Fruit fly (Drosophila melanogaster): ENCODE data around the gene Peritrophin-15b.

Peritrophin-15b gene

dm6 chr2L:8423460-8424089 lies 28.8 kb upstream of the Peritrophin-15b start:
- TF ChIP-seq h (optimal IDR thresholded peaks at IDR 0.05) (no peak), psq (optimal IDR thresholded peaks at IDR 0.05) (no peak), Myc (optimal IDR thresholded peaks at IDR 0.05) (no peak), Sin3A (optimal IDR thresholded peaks at IDR 0.05) (no peak), insv (optimal IDR thresholded peaks at IDR 0.05) (no peak), ttk (optimal IDR thresholded peaks at IDR 0.05) (no peak)

- TF ChIP-seq Sin3A (optimal IDR thresholded peaks at IDR 0.05) (no peak), psq (optimal IDR thresholded peaks at IDR 0.05) (no peak), h (optimal IDR thresholded peaks at IDR 0.05) (no peak), insv (optimal IDR thresholded peaks at IDR 0.05) (no peak), ttk (optimal IDR thresholded peaks at IDR 0.05) (no peak), Myc (optimal IDR thresholded peaks at IDR 0.05) (no peak)
Observed at dm6 chr2L:8423047-8423446, 28.3 kb upstream of the Peritrophin-15b start.

dm6 chr2L:8421717-8422116 lies 27.0 kb upstream of the Peritrophin-15b start:
- no peak for TF ChIP-seq Myc (optimal IDR thresholded peaks at IDR 0.05)
- TF ChIP-seq insv (optimal IDR thresholded peaks at IDR 0.05): no peak
- no peak for TF ChIP-seq psq (optimal IDR thresholded peaks at IDR 0.05)
- no peak for TF ChIP-seq h (optimal IDR thresholded peaks at IDR 0.05)
- no peak for TF ChIP-seq Sin3A (optimal IDR thresholded peaks at IDR 0.05)
- TF ChIP-seq ttk (optimal IDR thresholded peaks at IDR 0.05): no peak

dm6 chr2L:8420259-8420930 lies 25.7 kb upstream of the Peritrophin-15b start:
- TF ChIP-seq insv (optimal IDR thresholded peaks at IDR 0.05) (no peak), h (optimal IDR thresholded peaks at IDR 0.05) (no peak), Myc (optimal IDR thresholded peaks at IDR 0.05) (no peak), psq (optimal IDR thresholded peaks at IDR 0.05) (no peak), Sin3A (optimal IDR thresholded peaks at IDR 0.05) (no peak), ttk (optimal IDR thresholded peaks at IDR 0.05) (no peak)

- TF ChIP-seq psq (optimal IDR thresholded peaks at IDR 0.05) (no peak), insv (optimal IDR thresholded peaks at IDR 0.05) (no peak), ttk (optimal IDR thresholded peaks at IDR 0.05) (no peak), h (optimal IDR thresholded peaks at IDR 0.05) (no peak), Sin3A (optimal IDR thresholded peaks at IDR 0.05) (no peak), Myc (optimal IDR thresholded peaks at IDR 0.05) (no peak)
Observed at dm6 chr2L:8419382-8419940, 24.7 kb upstream of the Peritrophin-15b start.

- TF ChIP-seq Myc (optimal IDR thresholded peaks at IDR 0.05): no peak
- no peak for TF ChIP-seq psq (optimal IDR thresholded peaks at IDR 0.05)
- no peak for TF ChIP-seq ttk (optimal IDR thresholded peaks at IDR 0.05)
- TF ChIP-seq insv (optimal IDR thresholded peaks at IDR 0.05): no peak
- TF ChIP-seq Sin3A (optimal IDR thresholded peaks at IDR 0.05): no peak
- no peak for TF ChIP-seq h (optimal IDR thresholded peaks at IDR 0.05)
Observed at dm6 chr2L:8418113-8418885, 23.6 kb upstream of the Peritrophin-15b start.

dm6 chr2L:8417562-8417961 lies 22.8 kb upstream of the Peritrophin-15b start:
- TF ChIP-seq insv (optimal IDR thresholded peaks at IDR 0.05) (no peak), Myc (optimal IDR thresholded peaks at IDR 0.05) (no peak), ttk (optimal IDR thresholded peaks at IDR 0.05) (no peak), psq (optimal IDR thresholded peaks at IDR 0.05) (no peak), Sin3A (optimal IDR thresholded peaks at IDR 0.05) (no peak), h (optimal IDR thresholded peaks at IDR 0.05) (no peak)

dm6 chr2L:8416350-8417046 lies 21.8 kb upstream of the Peritrophin-15b start:
- TF ChIP-seq Sin3A (optimal IDR thresholded peaks at IDR 0.05) (no peak), Myc (optimal IDR thresholded peaks at IDR 0.05) (no peak), h (optimal IDR thresholded peaks at IDR 0.05) (no peak), ttk (optimal IDR thresholded peaks at IDR 0.05) (no peak), psq (optimal IDR thresholded peaks at IDR 0.05) (no peak)

dm6 chr2L:8414887-8415883 lies 20.4 kb upstream of the Peritrophin-15b start, which contains the start of the genes CG13398 and Akap200:
CG13398 (minus strand) TSS chr2L:8415256.
Akap200 (plus strand) TSS chr2L:8415690.
- TF ChIP-seq Sin3A (optimal IDR thresholded peaks at IDR 0.05) (no peak), ttk (optimal IDR thresholded peaks at IDR 0.05) (no peak), insv (optimal IDR thresholded peaks at IDR 0.05) (no peak), h (optimal IDR thresholded peaks at IDR 0.05) (no peak), psq (optimal IDR thresholded peaks at IDR 0.05) (no peak), Myc (optimal IDR thresholded peaks at IDR 0.05) (no peak)

- TF ChIP-seq Myc (optimal IDR thresholded peaks at IDR 0.05): no peak
- TF ChIP-seq Sin3A (optimal IDR thresholded peaks at IDR 0.05): no peak
- no peak for TF ChIP-seq ttk (optimal IDR thresholded peaks at IDR 0.05)
- TF ChIP-seq h (optimal IDR thresholded peaks at IDR 0.05): no peak
- TF ChIP-seq insv (optimal IDR thresholded peaks at IDR 0.05): no peak
- no peak for TF ChIP-seq psq (optimal IDR thresholded peaks at IDR 0.05)
Observed at dm6 chr2L:8411530-8411929, 16.8 kb upstream of the Peritrophin-15b start, which contains the start of gene Naglu. Naglu (minus strand) TSS chr2L:8411868.

All from Kc167 (cell line).